Fruit fly (Drosophila melanogaster) ovary, adult (tissue): Measurements from ENCODE around the gene cact.

Experiments
- CG17801 ChIP-seq: fragments of 200-800 bp; optimal IDR thresholded peaks from 2 replicates; lab custom pipeline; 2019; ENCODE audit warnings: missing biosample characterization, mild to moderate bottlenecking, missing genetic modification characterization, moderate library complexity; ENCODE audit not compliant: partially characterized antibody

cact gene

dm6 chr2L:16325515-16326257, at the start of gene cact:
cact (minus strand) TSS chr2L:16326207.
- TF ChIP-seq CG17801, result peak; percentile 81

dm6 chr2L:16374691-16375090, 48.7 kb upstream of the cact start:
- no peak for TF ChIP-seq CG17801

- no peak for TF ChIP-seq CG17801
Observed at dm6 chr2L:16365603-16366002, 39.6 kb upstream of the cact start, which contains the start of gene jhamt. jhamt (plus strand) TSS chr2L:16365903.

- TF ChIP-seq CG17801, result no peak
Observed at dm6 chr2L:16357865-16358264, 31.9 kb upstream of the cact start.

- TF ChIP-seq CG17801, result peak; percentile 9
Observed at dm6 chr2L:16356249-16357025, 30.4 kb upstream of the cact start, which contains the start of gene CaBP1. CaBP1 (minus strand) TSS chr2L:16356735.

- TF ChIP-seq CG17801, result no peak
Observed at dm6 chr2L:16353765-16354164, 27.8 kb upstream of the cact start.

dm6 chr2L:16352585-16353580, 26.9 kb upstream of the cact start, which contains the start of the genes Hyls1, chif and CG4455:
Hyls1 (minus strand) TSS chr2L:16352628.
chif (minus strand) TSS chr2L:16352628.
CG4455 (plus strand) TSS chr2L:16352934.
- peak; percentile 22 for TF ChIP-seq CG17801

dm6 chr2L:16351805-16352584, 26.0 kb upstream of the cact start:
- peak; percentile 5 for TF ChIP-seq CG17801

dm6 chr2L:16350742-16351568, 24.9 kb upstream of the cact start:
- TF ChIP-seq CG17801, result peak; percentile 98

- TF ChIP-seq CG17801, result peak; percentile 79
Observed at dm6 chr2L:16350160-16350633, 24.2 kb upstream of the cact start.

- no peak for TF ChIP-seq CG17801
Observed at dm6 chr2L:16342224-16342623, 16.2 kb upstream of the cact start, which contains the start of gene CG44405. CG44405 (minus strand) TSS chr2L:16342324.

dm6 chr2L:16340268-16340667, 14.3 kb upstream of the cact start, which contains the start of gene CG42266:
CG42266 (minus strand) TSS chr2L:16340368.
- TF ChIP-seq CG17801, result no peak

dm6 chr2L:16337785-16338184, 11.8 kb upstream of the cact start, which contains the start of gene CG31817:
CG31817 (minus strand) TSS chr2L:16337885.
- no peak for TF ChIP-seq CG17801

dm6 chr2L:16329625-16330024, 3.6 kb upstream of the cact start, which contains the start of gene CG4440:
CG4440 (plus strand) TSS chr2L:16329925.
- TF ChIP-seq CG17801, result no peak
